Fruit fly (Drosophila melanogaster): ENCODE results near the gene naz.
A peak's percentile ranks its signal among the peaks of the same experiment; 100 is the strongest.

Gene naz

dm6 chr3R:18298900-18299321 is 29.8 kb downstream of the naz start, which contains the start of gene Dlc90F (continued):
- peak; percentile 55 for TF ChIP-seq CG13287 (GFP tag; IDR thresholded peaks at IDR 0.05; ENCODE audit: partially characterized antibody)
- 0 out of 2 replicates have a peak, but pooled peaks have one; percentile 29 for TF ChIP-seq chm (GFP tag; IDR thresholded peaks at IDR 0.05)
- TF ChIP-seq danr (GFP tag; IDR thresholded peaks at IDR 0.05), result peak; percentile 46; the same call in 1 of the 2 replicates
- peak; percentile 80 for TF ChIP-seq NfI (GFP tag; optimal IDR thresholded peaks at IDR 0.05)
- no peak for TF ChIP-seq MTF-1 (GFP tag; optimal IDR thresholded peaks at IDR 0.05; ENCODE audit: borderline replicate concordance)
- TF ChIP-seq sisA (GFP tag; IDR thresholded peaks at IDR 0.05), result peak; percentile 80
- no peak for TF ChIP-seq sim (GFP tag; IDR thresholded peaks at IDR 0.05)
- TF ChIP-seq gem (tag; optimal IDR thresholded peaks at IDR 0.05), result peak; percentile 87
- TF ChIP-seq CG10959 (GFP tag; IDR thresholded peaks at IDR 0.05), result peak; percentile 52; the same call in 1 of the 2 replicates
- peak; percentile 65 for TF ChIP-seq CG10654 (GFP tag; optimal IDR thresholded peaks at IDR 0.05)
- peak; percentile 50 for TF ChIP-seq Mad (GFP tag; optimal IDR thresholded peaks at IDR 0.05)
- TF ChIP-seq knrl (GFP tag; IDR thresholded peaks at IDR 0.05; ENCODE audit: partially characterized antibody), result peak; percentile 74
- TF ChIP-seq scrt (GFP tag; optimal IDR thresholded peaks at IDR 0.05), result peak; percentile 17
- peak; percentile 72; the same call in 2 of the 3 replicates for TF ChIP-seq Dbx (GFP tag; IDR thresholded peaks at IDR 0.05)
- peak; percentile 75 for TF ChIP-seq maf-S (GFP tag; optimal IDR thresholded peaks at IDR 0.05)
- no peak for TF ChIP-seq crol (GFP tag; IDR thresholded peaks at IDR 0.05)
- TF ChIP-seq CG34376 (GFP tag; optimal IDR thresholded peaks at IDR 0.05), result no peak
- peak; percentile 43 for TF ChIP-seq CG15479 (GFP tag; optimal IDR thresholded peaks at IDR 0.05)
- peak; percentile 100 for TF ChIP-seq CG7357 (GFP tag; IDR thresholded peaks at IDR 0.05)
- TF ChIP-seq kay (GFP tag; optimal IDR thresholded peaks at IDR 0.05), result peak; percentile 88
- no peak for TF ChIP-seq CG31365 (tag; optimal IDR thresholded peaks at IDR 0.05)
- TF ChIP-seq CG10321 (GFP tag; IDR thresholded peaks at IDR 0.05), result peak; percentile 23; the same call in 1 of the 2 replicates
- peak; percentile 93 for TF ChIP-seq Med (GFP tag)
- peak; percentile 47 for TF ChIP-seq CG33557 (GFP tag; optimal IDR thresholded peaks at IDR 0.05)
- TF ChIP-seq crp (GFP tag; optimal IDR thresholded peaks at IDR 0.05), result peak in 1 of 2 experiments; percentile 44
- TF ChIP-seq sqz (GFP tag; optimal IDR thresholded peaks at IDR 0.05), result no peak
- TF ChIP-seq bbx (GFP tag; IDR thresholded peaks at IDR 0.05; ENCODE audit: partially characterized antibody), result peak; percentile 9; the same call in 1 of the 2 replicates
- peak; percentile 60 for TF ChIP-seq ap (GFP tag; IDR thresholded peaks at IDR 0.05)
- peak; percentile 73 for TF ChIP-seq Oli (tag; optimal IDR thresholded peaks at IDR 0.05)
- peak; percentile 90 for TF ChIP-seq CG9797 (GFP tag; optimal IDR thresholded peaks at IDR 0.05)
- TF ChIP-seq CG1792 (GFP tag; optimal IDR thresholded peaks at IDR 0.05), result peak; percentile 51
- TF ChIP-seq HmgD (GFP tag; optimal IDR thresholded peaks at IDR 0.05), result peak; percentile 33
- no peak for TF ChIP-seq CG15011 (GFP tag; optimal IDR thresholded peaks at IDR 0.05)
- TF ChIP-seq Atf6 (GFP tag; IDR thresholded peaks at IDR 0.05), result peak; percentile 74; the same call in 1 of the 2 replicates
- TF ChIP-seq fru (optimal IDR thresholded peaks at IDR 0.05), result no peak
- TF ChIP-seq CG5245 (GFP tag; optimal IDR thresholded peaks at IDR 0.05), result peak; percentile 23
- TF ChIP-seq toy (GFP tag; IDR thresholded peaks at IDR 0.05), result no peak
- TF ChIP-seq kah (GFP tag; optimal IDR thresholded peaks at IDR 0.05), result no peak
- TF ChIP-seq tio (GFP tag; optimal IDR thresholded peaks at IDR 0.05), result peak; percentile 86
- no peak for TF ChIP-seq corto (GFP tag; optimal IDR thresholded peaks at IDR 0.05)
- peak in 1 of 2 experiments; percentile 84 for TF ChIP-seq Hr51 (GFP tag; optimal IDR thresholded peaks at IDR 0.05)
- peak; percentile 64; the same call in 2 of the 3 replicates for TF ChIP-seq B-H1 (GFP tag; IDR thresholded peaks at IDR 0.05)
- peak; percentile 19 for TF ChIP-seq CG12236 (GFP tag; optimal IDR thresholded peaks at IDR 0.05)
- TF ChIP-seq salm (tag; optimal IDR thresholded peaks at IDR 0.05), result peak; percentile 26
- TF ChIP-seq Xbp1 (GFP tag; optimal IDR thresholded peaks at IDR 0.05), result peak; percentile 82
- TF ChIP-seq CG7271 (tag; optimal IDR thresholded peaks at IDR 0.05), result peak; percentile 40
- TF ChIP-seq abd-A (tag; optimal IDR thresholded peaks at IDR 0.05), result peak; percentile 49
- peak; percentile 22 for TF ChIP-seq btn (GFP tag; optimal IDR thresholded peaks at IDR 0.05)
- peak; percentile 66 for TF ChIP-seq fu2 (GFP tag; optimal IDR thresholded peaks at IDR 0.05)
- peak; percentile 81 for TF ChIP-seq CG14441 (GFP tag; IDR thresholded peaks at IDR 0.05)

All from whole organism, embryonic.